Worm (Caenorhabditis elegans) whole organism, mixed stage, embryonic: ENCODE results near the gene H42K12.3.

Source experiments
- elt-3 ChIP-seq: fragments of 150-350 bp; optimal IDR thresholded peaks from 2 replicates; lab custom pipeline; 2014; ENCODE audit warnings: missing biosample characterization, missing genetic modification characterization
- mls-2 ChIP-seq: sonication (generic microtip); optimal IDR thresholded peaks from 2 replicates; lab custom pipeline; 2016; ENCODE audit warnings: mild to moderate bottlenecking, missing genetic modification characterization, moderate library complexity, missing compliant biosample characterization
- nhr-237 ChIP-seq: fragments of 150-350 bp; optimal IDR thresholded peaks from 2 replicates; lab custom pipeline; 2014; ENCODE audit warnings: missing biosample characterization, missing genetic modification characterization
- nhr-28 ChIP-seq: fragments of 150-350 bp; optimal IDR thresholded peaks from 2 replicates; lab custom pipeline; 2014; ENCODE audit warnings: missing biosample characterization, missing genetic modification characterization
- nhr-76 ChIP-seq: sonication (generic microtip); optimal IDR thresholded peaks from 2 replicates; lab custom pipeline; 2017; ENCODE audit warnings: missing biosample characterization, missing genetic modification characterization
- pha-4 ChIP-seq: fragments of 150-350 bp; optimal IDR thresholded peaks from 2 replicates; lab custom pipeline; 2018; ENCODE audit warnings: missing biosample characterization, missing genetic modification reagents, missing genetic modification characterization
- unc-62 ChIP-seq: fragments of 150-350 bp; optimal IDR thresholded peaks from 2 replicates; lab custom pipeline; 2014; ENCODE audit warnings: missing biosample characterization, missing genetic modification reagents, missing genetic modification characterization
- zip-8 ChIP-seq: fragments of 150-350 bp; optimal IDR thresholded peaks from 2 replicates; lab custom pipeline; 2014; ENCODE audit warnings: missing biosample characterization, missing genetic modification characterization

DNA sequence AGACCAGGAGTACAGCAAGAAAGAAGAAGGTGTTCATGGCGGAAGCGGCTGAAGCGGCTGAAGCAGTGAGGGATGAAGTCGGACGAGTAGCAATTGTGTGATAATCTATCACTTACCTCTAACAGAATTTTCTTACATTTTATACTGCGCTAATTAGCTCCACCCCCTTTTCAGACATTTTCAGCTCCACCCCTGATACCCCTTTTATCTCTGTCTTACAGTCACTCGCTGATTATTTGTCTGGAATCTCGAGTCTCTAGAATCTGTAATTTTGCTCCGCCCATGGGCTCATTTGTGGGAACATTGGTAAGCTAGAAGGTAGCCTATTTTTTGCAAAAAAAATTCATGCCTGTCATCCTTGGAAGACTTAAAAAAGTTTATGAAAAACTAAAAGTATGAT, 33.1 kb downstream of the H42K12.3 start, which contains the start of gene ins-39:
- TF ChIP-seq zip-8 (tag; lab: Kevin White, UChicago) = no peak
- TF ChIP-seq unc-62 (GFP tag; lab: Kevin White, UChicago) = no peak
- TF ChIP-seq elt-3 = no peak
- no peak for TF ChIP-seq nhr-28 (tag; lab: Kevin White, UChicago)
- TF ChIP-seq pha-4 (tag; lab: Kevin White, UChicago) = no peak
- no peak for TF ChIP-seq nhr-76 (tag; lab: Kevin White, UChicago)
- no peak for TF ChIP-seq mls-2
- no peak for TF ChIP-seq nhr-237
